Fruit fly (Drosophila melanogaster) whole organism, wandering third instar larva: ENCODE measurements around the gene CG34181.

Experiments used
- Hr78 ChIP-seq: fragments of >200 bp; optimal IDR thresholded peaks from 2 replicates; lab custom pipeline; 2017; ENCODE audit warnings: missing biosample characterization, missing genetic modification characterization
- Hr83 ChIP-seq: fragments of 200-300 bp; sonication (Bioruptor generic); optimal IDR thresholded peaks from 2 replicates; lab custom pipeline; 2016; ENCODE audit warnings: missing biosample characterization, mild to moderate bottlenecking, missing genetic modification characterization, moderate library complexity; ENCODE audit not compliant: poor library complexity, severe bottlenecking
- Mio ChIP-seq: sonication (Bioruptor generic); optimal IDR thresholded peaks from 2 replicates; lab custom pipeline; 2016; ENCODE audit warnings: missing biosample characterization, missing genetic modification characterization
- Sp1 ChIP-seq: fragments of 200-800 bp; sonication (Bioruptor generic); optimal IDR thresholded peaks from 3 replicates; lab custom pipeline; 2019; ENCODE audit warnings: missing biosample characterization, mild to moderate bottlenecking, missing genetic modification characterization, moderate library complexity
- ey ChIP-seq: fragments of 200-800 bp; sonication (Bioruptor generic); optimal IDR thresholded peaks from 2 replicates; lab custom pipeline; 2016; ENCODE audit warnings: missing biosample characterization, missing genetic modification characterization
- lola ChIP-seq: fragments of >200 bp; optimal IDR thresholded peaks from 2 replicates; lab custom pipeline; 2017; ENCODE audit warnings: missing biosample characterization, missing genetic modification characterization

dm6 chr2L:9321022-9321421 is 46.4 kb upstream of the CG34181 start:
- TF ChIP-seq ey (GFP tag; lab: Kevin White, UChicago) (no peak), lola (no peak), Sp1 (GFP tag; lab: Kevin White, UChicago) (no peak), Hr83 (no peak), Mio (no peak), Hr78 (GFP tag; lab: Kevin White, UChicago) (no peak)
